Fruit fly (Drosophila melanogaster) whole organism, prepupa: Measurements from ENCODE around the gene CG33090.

ENCODE experiments used
- Blimp-1 ChIP-seq: fragments of 200-800 bp; sonication (Bioruptor generic); optimal IDR thresholded peaks from 3 replicates; lab custom pipeline; 2017; ENCODE audit warnings: missing biosample characterization, missing genetic modification characterization, mild to moderate bottlenecking, moderate library complexity, missing genetic modification reagents
- CG10631 ChIP-seq: fragments of 200-800 bp; sonication (Bioruptor generic); optimal IDR thresholded peaks from 2 replicates; lab custom pipeline; 2016; ENCODE audit warnings: missing biosample characterization, missing genetic modification characterization
- CG10669 ChIP-seq: fragments of 200-800 bp; sonication (Bioruptor generic); optimal IDR thresholded peaks from 3 replicates; lab custom pipeline; 2018; ENCODE audit warnings: missing biosample characterization, mild to moderate bottlenecking, missing genetic modification characterization, moderate library complexity
- CG15336 ChIP-seq: fragments of 200-800 bp; sonication (Bioruptor generic); IDR thresholded peaks from 2 replicates; pipeline ENCODE4 v1.3.6; 2022; ENCODE audit warnings: missing biosample characterization, missing genetic modification characterization
- CG16779 ChIP-seq: fragments of 200-800 bp; sonication (Bioruptor generic); optimal IDR thresholded peaks from 3 replicates; lab custom pipeline; 2017; ENCODE audit warnings: missing biosample characterization, mild to moderate bottlenecking, missing genetic modification characterization
- CG3032 ChIP-seq: fragments of 200-800 bp; optimal IDR thresholded peaks from 2 replicates; lab custom pipeline; 2019; ENCODE audit warnings: missing biosample characterization, mild to moderate bottlenecking, missing genetic modification characterization, moderate library complexity
- CG31627 ChIP-seq: fragments of 200-800 bp; sonication (Bioruptor generic); optimal IDR thresholded peaks from 3 replicates; lab custom pipeline; 2016; ENCODE audit warnings: missing biosample characterization, missing genetic modification characterization
- CG32006 ChIP-seq: fragments of 200-800 bp; sonication (Bioruptor generic); optimal IDR thresholded peaks from 3 replicates; lab custom pipeline; 2017; ENCODE audit warnings: missing biosample characterization, mild to moderate bottlenecking, missing genetic modification characterization
- CG34406 ChIP-seq: fragments of 200-800 bp; sonication (Bioruptor generic); optimal IDR thresholded peaks from 3 replicates; lab custom pipeline; 2016; ENCODE audit warnings: missing biosample characterization, missing genetic modification characterization
- CG4318 ChIP-seq: fragments of 200-800 bp; sonication (Bioruptor generic); optimal IDR thresholded peaks from 3 replicates; lab custom pipeline; 2017; ENCODE audit warnings: missing biosample characterization, mild to moderate bottlenecking, missing genetic modification characterization
- CG6163 ChIP-seq: fragments of 200-800 bp; sonication (Bioruptor generic); IDR thresholded peaks from 3 replicates; pipeline ENCODE4 v1.3.6; 2022; ENCODE audit warnings: missing biosample characterization, missing genetic modification characterization
- CG6792 ChIP-seq: fragments of 200-800 bp; sonication (Bioruptor generic); optimal IDR thresholded peaks from 3 replicates; lab custom pipeline; 2016; ENCODE audit warnings: missing biosample characterization, missing genetic modification characterization
- CG6808 ChIP-seq: fragments of 200-800 bp; sonication (Bioruptor generic); optimal IDR thresholded peaks from 3 replicates; lab custom pipeline; 2017; ENCODE audit warnings: missing biosample characterization, missing genetic modification characterization, mild to moderate bottlenecking, moderate library complexity, missing genetic modification reagents
- CG8119 ChIP-seq: fragments of 200-800 bp; sonication (Bioruptor generic); IDR thresholded peaks from 3 replicates; pipeline ENCODE4 v1.3.6; 2022; ENCODE audit warnings: missing biosample characterization, missing genetic modification characterization
- CG8632 ChIP-seq: fragments of 200-800 bp; sonication (Bioruptor generic); optimal IDR thresholded peaks from 3 replicates; lab custom pipeline; 2016; ENCODE audit warnings: missing biosample characterization, missing genetic modification characterization
- CG9139 ChIP-seq: fragments of 200-800 bp; sonication (Bioruptor generic); optimal IDR thresholded peaks from 3 replicates; lab custom pipeline; 2017; ENCODE audit warnings: missing biosample characterization, mild to moderate bottlenecking, missing genetic modification characterization
- Eip75B ChIP-seq: fragments of 200-800 bp; sonication (Bioruptor generic); optimal IDR thresholded peaks from 3 replicates; lab custom pipeline; 2016; ENCODE audit warnings: missing biosample characterization, missing genetic modification characterization
- Eip78C ChIP-seq: fragments of 200-800 bp; sonication (Bioruptor generic); peaks from one replicate; lab custom pipeline; 2016; ENCODE audit warnings: missing biosample characterization, missing genetic modification characterization
- Ets21C ChIP-seq: fragments of 200-800 bp; sonication (Bioruptor generic); optimal IDR thresholded peaks from 3 replicates; lab custom pipeline; 2016; ENCODE audit warnings: missing biosample characterization, missing genetic modification characterization
- Hr39 ChIP-seq: fragments of 200-800 bp; sonication (Bioruptor generic); optimal IDR thresholded peaks from 2 replicates; lab custom pipeline; 2016; ENCODE audit warnings: missing biosample characterization, missing genetic modification characterization
- Hr4 ChIP-seq: fragments of 200-800 bp; sonication (Bioruptor generic); optimal IDR thresholded peaks from 3 replicates; lab custom pipeline; 2016; ENCODE audit warnings: missing biosample characterization, missing genetic modification characterization
- Lpt ChIP-seq: fragments of 200-800 bp; sonication (Bioruptor generic); optimal IDR thresholded peaks from 3 replicates; lab custom pipeline; 2016; ENCODE audit warnings: missing biosample characterization, missing genetic modification characterization
- Met ChIP-seq: fragments of 200-800 bp; sonication (Bioruptor generic); optimal IDR thresholded peaks from 3 replicates; lab custom pipeline; 2016; ENCODE audit warnings: missing biosample characterization, missing genetic modification characterization
- OdsH ChIP-seq: fragments of 200-800 bp; sonication (Bioruptor generic); optimal IDR thresholded peaks from 3 replicates; lab custom pipeline; 2016; ENCODE audit warnings: missing biosample characterization, missing genetic modification characterization
- Smox ChIP-seq: fragments of 200-800 bp; sonication (Bioruptor generic); optimal IDR thresholded peaks from 3 replicates; lab custom pipeline; 2016; ENCODE audit warnings: missing biosample characterization, missing genetic modification characterization
- Sox102F ChIP-seq: fragments of 200-800 bp; sonication (Bioruptor generic); optimal IDR thresholded peaks from 2 replicates; lab custom pipeline; 2016; ENCODE audit warnings: missing biosample characterization, mild to moderate bottlenecking, missing genetic modification characterization
- Sox14 ChIP-seq: fragments of 200-800 bp; sonication (Bioruptor generic); optimal IDR thresholded peaks from 3 replicates; lab custom pipeline; 2016; ENCODE audit warnings: missing biosample characterization, missing genetic modification characterization
- Sox15 ChIP-seq: fragments of 200-800 bp; sonication (Bioruptor generic); optimal IDR thresholded peaks from 3 replicates; lab custom pipeline; 2016; ENCODE audit warnings: missing biosample characterization, missing genetic modification characterization
- acj6 ChIP-seq: fragments of 200-800 bp; sonication (Bioruptor generic); optimal IDR thresholded peaks from 3 replicates; lab custom pipeline; 2016; ENCODE audit warnings: missing biosample characterization, missing genetic modification characterization
- cyc ChIP-seq: fragments of 200-800 bp; sonication (Bioruptor generic); optimal IDR thresholded peaks from 3 replicates; lab custom pipeline; 2016; ENCODE audit warnings: missing biosample characterization, missing genetic modification characterization
- dac ChIP-seq: fragments of 200-800 bp; sonication (Bioruptor generic); optimal IDR thresholded peaks from 2 replicates; lab custom pipeline; 2017; ENCODE audit warnings: missing biosample characterization, mild to moderate bottlenecking, missing genetic modification characterization
- dsx ChIP-seq: fragments of 200-800 bp; optimal IDR thresholded peaks from 3 replicates; lab custom pipeline; 2019; ENCODE audit warnings: missing biosample characterization, mild to moderate bottlenecking, missing genetic modification characterization, moderate library complexity; ENCODE audit not compliant: poor library complexity, severe bottlenecking
- esn ChIP-seq: fragments of 200-800 bp; sonication (Bioruptor generic); optimal IDR thresholded peaks from 2 replicates; lab custom pipeline; 2016; ENCODE audit warnings: missing biosample characterization, mild to moderate bottlenecking, missing genetic modification characterization, moderate library complexity
- fd85E ChIP-seq: fragments of 200-800 bp; sonication (Bioruptor generic); optimal IDR thresholded peaks from 3 replicates; lab custom pipeline; 2016; ENCODE audit warnings: missing biosample characterization, missing genetic modification characterization
- fkh ChIP-seq: fragments of 200-800 bp; sonication (Bioruptor generic); optimal IDR thresholded peaks from 3 replicates; lab custom pipeline; 2017; ENCODE audit warnings: missing biosample characterization, mild to moderate bottlenecking, missing genetic modification characterization, moderate library complexity
- lz ChIP-seq: fragments of 200-800 bp; sonication (Bioruptor generic); optimal IDR thresholded peaks from 3 replicates; lab custom pipeline; 2016; ENCODE audit warnings: missing biosample characterization, missing genetic modification characterization
- pdm3 ChIP-seq: fragments of 200-800 bp; sonication (Bioruptor generic); optimal IDR thresholded peaks from 3 replicates; lab custom pipeline; 2016; ENCODE audit warnings: missing biosample characterization, missing genetic modification characterization
- salr ChIP-seq, 2 experiments: fragments of 200-800 bp; sonication (Bioruptor generic); optimal IDR thresholded peaks; 3 replicates each; lab custom pipeline; 2016 to 2018; ENCODE audit warnings: missing biosample characterization in 2 of 2, missing genetic modification characterization in 2 of 2, mild to moderate bottlenecking in 1 of 2
- spab ChIP-seq: fragments of 200-800 bp; sonication (Bioruptor generic); optimal IDR thresholded peaks from 2 replicates; lab custom pipeline; 2017; ENCODE audit warnings: missing biosample characterization, mild to moderate bottlenecking, missing genetic modification characterization, missing genetic modification reagents
- ss ChIP-seq, 2 experiments: fragments of 200-800 bp; sonication (Bioruptor generic); optimal IDR thresholded peaks; 2 replicates in 1 of 2; 3 replicates in 1 of 2; lab custom pipeline; 2017 to 2018; ENCODE audit warnings: mild to moderate bottlenecking in 2 of 2, missing biosample characterization in 2 of 2, missing genetic modification characterization in 2 of 2, moderate library complexity in 1 of 2
- svp ChIP-seq: fragments of 200-800 bp; sonication (Bioruptor generic); peaks from one replicate; lab custom pipeline; 2016; ENCODE audit warnings: missing biosample characterization, missing genetic modification characterization
- topi ChIP-seq: fragments of 200-800 bp; sonication (Bioruptor generic); optimal IDR thresholded peaks from 3 replicates; lab custom pipeline; 2016; ENCODE audit warnings: missing biosample characterization, missing genetic modification characterization

Gene CG33090

DNA sequence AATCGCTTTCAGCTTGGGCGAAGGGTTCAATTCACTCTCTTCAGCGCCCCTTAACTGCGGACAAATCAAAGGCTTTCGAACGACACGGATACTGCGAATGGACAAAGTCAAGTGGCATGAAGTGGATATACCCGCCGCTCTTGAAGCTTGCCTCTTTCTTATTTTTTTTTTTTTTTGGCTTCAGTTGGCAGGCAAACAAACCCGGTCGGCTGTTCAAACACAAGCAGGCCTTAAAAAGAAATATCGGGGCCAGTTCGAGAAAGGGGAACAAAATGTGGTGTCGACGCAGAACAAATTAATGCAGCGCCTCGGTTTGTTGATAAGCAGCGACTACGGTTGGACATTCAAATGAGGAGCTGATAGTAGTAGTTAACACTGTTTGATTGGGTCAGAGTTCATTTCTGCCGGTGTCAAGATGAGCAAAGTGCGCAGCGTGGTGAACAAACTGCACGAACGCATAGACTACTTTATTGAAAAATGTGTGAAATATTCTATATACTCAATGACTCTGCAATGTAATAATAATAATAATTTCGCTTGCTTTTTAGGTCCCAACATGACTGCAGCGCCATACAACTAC lies 22.9 kb downstream of the CG33090 start:
- no peak for TF ChIP-seq CG15336
- TF ChIP-seq dac (GFP tag; lab: Kevin White, UChicago) = no peak
- TF ChIP-seq CG6808 (GFP tag; lab: Kevin White, UChicago) = no peak
- peak; percentile 15 for TF ChIP-seq Eip75B (GFP tag; lab: Kevin White, UChicago)
- no peak for TF ChIP-seq CG6792
- TF ChIP-seq Eip78C = no peak
- TF ChIP-seq fkh = peak; percentile 66
- TF ChIP-seq CG4318 (GFP tag; lab: Kevin White, UChicago) = no peak
- no peak for TF ChIP-seq cyc
- no peak for TF ChIP-seq Hr39
- no peak for TF ChIP-seq acj6 (GFP tag; lab: Kevin White, UChicago)

dm6 chr2L:14358780-14359462 lies 25.0 kb downstream of the CG33090 start, which contains the start of gene Pgant35A:
Gene Pgant35A, plus strand, starts transcription at chr2L:14359252.
- TF ChIP-seq dac (GFP tag; lab: Kevin White, UChicago) (no peak), CG16779 (tag; lab: Kevin White, UChicago) (no peak), Eip78C (peak; percentile 40), CG6808 (GFP tag; lab: Kevin White, UChicago) (no peak), CG9139 (GFP tag; lab: Kevin White, UChicago) (no peak), Sox102F (GFP tag; lab: Kevin White, UChicago) (peak; percentile 26), Hr4 (GFP tag; lab: Kevin White, UChicago) (peak; percentile 23), topi (peak; percentile 18), pdm3 (GFP tag; lab: Kevin White, UChicago) (peak; percentile 38), CG8632 (no peak), ss (GFP tag; optimal IDR thresholded peaks at IDR 0.05; lab: Kevin White, UChicago) (peak in 1 of 2 experiments; percentile 2), Ets21C (GFP tag; lab: Kevin White, UChicago) (no peak), dsx (GFP tag; lab: Kevin White, UChicago) (peak; percentile 51), Sox15 (GFP tag; lab: Kevin White, UChicago) (no peak), CG10631 (peak; percentile 28), CG3032 (peak; percentile 20), Hr39 (peak; percentile 30), CG8119 (GFP tag; lab: Robert Waterston, UW) (peak; percentile 63; the same call in 2 of the 3 replicates), Blimp-1 (no peak), Met (GFP tag; lab: Kevin White, UChicago) (peak; percentile 32), CG4318 (GFP tag; lab: Kevin White, UChicago) (no peak), CG6163 (GFP tag; lab: Robert Waterston, UW) (no peak), salr (GFP tag; optimal IDR thresholded peaks at IDR 0.05; lab: Kevin White, UChicago) (peak in 1 of 2 experiments; percentile 4), Lpt (GFP tag; lab: Kevin White, UChicago) (no peak), Eip75B (GFP tag; lab: Kevin White, UChicago) (no peak), spab (GFP tag; lab: Kevin White, UChicago) (no peak), CG10669 (GFP tag; lab: Kevin White, UChicago) (no peak), acj6 (GFP tag; lab: Kevin White, UChicago) (peak; percentile 15), CG34406 (peak; percentile 50), CG32006 (GFP tag; lab: Kevin White, UChicago) (peak; percentile 21), cyc (no peak), CG15336 (peak; percentile 52; the same call in 1 of the 2 replicates), esn (GFP tag; lab: Kevin White, UChicago) (peak; percentile 60), fd85E (GFP tag; lab: Kevin White, UChicago) (no peak), OdsH (GFP tag; lab: Kevin White, UChicago) (no peak), CG31627 (GFP tag; lab: Kevin White, UChicago) (peak; percentile 36), fkh (peak; percentile 37), CG6792 (no peak), Sox14 (GFP tag; lab: Kevin White, UChicago) (peak; percentile 35), svp (GFP tag; lab: Kevin White, UChicago) (peak; percentile 71), Smox (GFP tag; lab: Kevin White, UChicago) (peak; percentile 16), lz (GFP tag; lab: Kevin White, UChicago) (peak; percentile 32)
